Fruit fly (Drosophila melanogaster) whole organism, prepupa: ENCODE results near the gene AANATL2.

Experiments used
- CG10631 ChIP-seq: fragments of 200-800 bp; sonication (Bioruptor generic); optimal IDR thresholded peaks from 2 replicates; lab custom pipeline; 2016; ENCODE audit warnings: missing biosample characterization, missing genetic modification characterization
- CG10669 ChIP-seq: fragments of 200-800 bp; sonication (Bioruptor generic); optimal IDR thresholded peaks from 3 replicates; lab custom pipeline; 2018; ENCODE audit warnings: missing biosample characterization, mild to moderate bottlenecking, missing genetic modification characterization, moderate library complexity
- CG11294 ChIP-seq: fragments of 200-800 bp; sonication (Bioruptor generic); IDR thresholded peaks from 2 replicates; pipeline ENCODE4 v1.3.6; 2022; ENCODE audit warnings: missing biosample characterization, missing genetic modification characterization
- CG15336 ChIP-seq: fragments of 200-800 bp; sonication (Bioruptor generic); IDR thresholded peaks from 2 replicates; pipeline ENCODE4 v1.3.6; 2022; ENCODE audit warnings: missing biosample characterization, missing genetic modification characterization
- CG1621 ChIP-seq: fragments of 200-800 bp; sonication (Bioruptor generic); optimal IDR thresholded peaks from 3 replicates; lab custom pipeline; 2018; ENCODE audit warnings: missing biosample characterization, mild to moderate bottlenecking, missing genetic modification characterization
- CG3032 ChIP-seq: fragments of 200-800 bp; optimal IDR thresholded peaks from 2 replicates; lab custom pipeline; 2019; ENCODE audit warnings: missing biosample characterization, mild to moderate bottlenecking, missing genetic modification characterization, moderate library complexity
- CG31627 ChIP-seq: fragments of 200-800 bp; sonication (Bioruptor generic); optimal IDR thresholded peaks from 3 replicates; lab custom pipeline; 2016; ENCODE audit warnings: missing biosample characterization, missing genetic modification characterization
- CG32006 ChIP-seq: fragments of 200-800 bp; sonication (Bioruptor generic); optimal IDR thresholded peaks from 3 replicates; lab custom pipeline; 2017; ENCODE audit warnings: missing biosample characterization, mild to moderate bottlenecking, missing genetic modification characterization
- CG34406 ChIP-seq: fragments of 200-800 bp; sonication (Bioruptor generic); optimal IDR thresholded peaks from 3 replicates; lab custom pipeline; 2016; ENCODE audit warnings: missing biosample characterization, missing genetic modification characterization
- CG3919 ChIP-seq: fragments of 200-800 bp; sonication (Bioruptor generic); optimal IDR thresholded peaks from 3 replicates; lab custom pipeline; 2016; ENCODE audit warnings: missing biosample characterization, missing genetic modification characterization
- CG4318 ChIP-seq: fragments of 200-800 bp; sonication (Bioruptor generic); optimal IDR thresholded peaks from 3 replicates; lab custom pipeline; 2017; ENCODE audit warnings: missing biosample characterization, mild to moderate bottlenecking, missing genetic modification characterization
- CG6163 ChIP-seq: fragments of 200-800 bp; sonication (Bioruptor generic); IDR thresholded peaks from 3 replicates; pipeline ENCODE4 v1.3.6; 2022; ENCODE audit warnings: missing biosample characterization, missing genetic modification characterization
- CG6276 ChIP-seq: fragments of 200-800 bp; sonication (Bioruptor generic); optimal IDR thresholded peaks from 2 replicates; lab custom pipeline; 2017; ENCODE audit warnings: missing biosample characterization, mild to moderate bottlenecking, missing genetic modification characterization
- CG6792 ChIP-seq: fragments of 200-800 bp; sonication (Bioruptor generic); optimal IDR thresholded peaks from 3 replicates; lab custom pipeline; 2016; ENCODE audit warnings: missing biosample characterization, missing genetic modification characterization
- CG6854 ChIP-seq: fragments of 200-800 bp; sonication (Bioruptor generic); optimal IDR thresholded peaks from 2 replicates; lab custom pipeline; 2017; ENCODE audit warnings: missing biosample characterization, mild to moderate bottlenecking, missing genetic modification characterization
- Eip75B ChIP-seq: fragments of 200-800 bp; sonication (Bioruptor generic); optimal IDR thresholded peaks from 3 replicates; lab custom pipeline; 2016; ENCODE audit warnings: missing biosample characterization, missing genetic modification characterization
- Eip78C ChIP-seq: fragments of 200-800 bp; sonication (Bioruptor generic); peaks from one replicate; lab custom pipeline; 2016; ENCODE audit warnings: missing biosample characterization, missing genetic modification characterization
- Eip93F ChIP-seq: fragments of 200-800 bp; sonication (Bioruptor generic); optimal IDR thresholded peaks from 2 replicates; lab custom pipeline; 2016; ENCODE audit warnings: missing biosample characterization, mild to moderate bottlenecking, missing genetic modification characterization
- Ets21C ChIP-seq: fragments of 200-800 bp; sonication (Bioruptor generic); optimal IDR thresholded peaks from 3 replicates; lab custom pipeline; 2016; ENCODE audit warnings: missing biosample characterization, missing genetic modification characterization
- Gug ChIP-seq: fragments of 200-800 bp; sonication (Bioruptor generic); IDR thresholded peaks from 2 replicates; pipeline ENCODE4 v1.3.6; 2022; ENCODE audit warnings: missing biosample characterization, missing genetic modification characterization
- Hr39 ChIP-seq: fragments of 200-800 bp; sonication (Bioruptor generic); optimal IDR thresholded peaks from 2 replicates; lab custom pipeline; 2016; ENCODE audit warnings: missing biosample characterization, missing genetic modification characterization
- Hr4 ChIP-seq: fragments of 200-800 bp; sonication (Bioruptor generic); optimal IDR thresholded peaks from 3 replicates; lab custom pipeline; 2016; ENCODE audit warnings: missing biosample characterization, missing genetic modification characterization
- Met ChIP-seq: fragments of 200-800 bp; sonication (Bioruptor generic); optimal IDR thresholded peaks from 3 replicates; lab custom pipeline; 2016; ENCODE audit warnings: missing biosample characterization, missing genetic modification characterization
- Smox ChIP-seq: fragments of 200-800 bp; sonication (Bioruptor generic); optimal IDR thresholded peaks from 3 replicates; lab custom pipeline; 2016; ENCODE audit warnings: missing biosample characterization, missing genetic modification characterization
- Sox102F ChIP-seq: fragments of 200-800 bp; sonication (Bioruptor generic); optimal IDR thresholded peaks from 2 replicates; lab custom pipeline; 2016; ENCODE audit warnings: missing biosample characterization, mild to moderate bottlenecking, missing genetic modification characterization
- acj6 ChIP-seq: fragments of 200-800 bp; sonication (Bioruptor generic); optimal IDR thresholded peaks from 3 replicates; lab custom pipeline; 2016; ENCODE audit warnings: missing biosample characterization, missing genetic modification characterization
- cyc ChIP-seq: fragments of 200-800 bp; sonication (Bioruptor generic); optimal IDR thresholded peaks from 3 replicates; lab custom pipeline; 2016; ENCODE audit warnings: missing biosample characterization, missing genetic modification characterization
- dac ChIP-seq: fragments of 200-800 bp; sonication (Bioruptor generic); optimal IDR thresholded peaks from 2 replicates; lab custom pipeline; 2017; ENCODE audit warnings: missing biosample characterization, mild to moderate bottlenecking, missing genetic modification characterization
- dsx ChIP-seq: fragments of 200-800 bp; optimal IDR thresholded peaks from 3 replicates; lab custom pipeline; 2019; ENCODE audit warnings: missing biosample characterization, mild to moderate bottlenecking, missing genetic modification characterization, moderate library complexity; ENCODE audit not compliant: poor library complexity, severe bottlenecking
- esn ChIP-seq: fragments of 200-800 bp; sonication (Bioruptor generic); optimal IDR thresholded peaks from 2 replicates; lab custom pipeline; 2016; ENCODE audit warnings: missing biosample characterization, mild to moderate bottlenecking, missing genetic modification characterization, moderate library complexity
- fd59A ChIP-seq: fragments of 200-800 bp; sonication (Bioruptor generic); optimal IDR thresholded peaks from 2 replicates; lab custom pipeline; 2017; ENCODE audit warnings: missing biosample characterization, mild to moderate bottlenecking, missing genetic modification characterization, missing genetic modification reagents
- fkh ChIP-seq: fragments of 200-800 bp; sonication (Bioruptor generic); optimal IDR thresholded peaks from 3 replicates; lab custom pipeline; 2017; ENCODE audit warnings: missing biosample characterization, mild to moderate bottlenecking, missing genetic modification characterization, moderate library complexity
- net ChIP-seq: fragments of 200-800 bp; sonication (Bioruptor generic); optimal IDR thresholded peaks from 3 replicates; lab custom pipeline; 2016; ENCODE audit warnings: missing biosample characterization, missing genetic modification characterization
- pdm3 ChIP-seq: fragments of 200-800 bp; sonication (Bioruptor generic); optimal IDR thresholded peaks from 3 replicates; lab custom pipeline; 2016; ENCODE audit warnings: missing biosample characterization, missing genetic modification characterization
- salr ChIP-seq, 2 experiments: fragments of 200-800 bp; sonication (Bioruptor generic); optimal IDR thresholded peaks; 3 replicates each; lab custom pipeline; 2016 to 2018; ENCODE audit warnings: missing biosample characterization in 2 of 2, missing genetic modification characterization in 2 of 2, mild to moderate bottlenecking in 1 of 2
- svp ChIP-seq: fragments of 200-800 bp; sonication (Bioruptor generic); peaks from one replicate; lab custom pipeline; 2016; ENCODE audit warnings: missing biosample characterization, missing genetic modification characterization
- vri ChIP-seq: fragments of 200-800 bp; sonication (Bioruptor generic); optimal IDR thresholded peaks from 3 replicates; lab custom pipeline; 2016; ENCODE audit warnings: missing biosample characterization, mild to moderate bottlenecking, missing genetic modification characterization

AANATL2 gene

dm6 chr2L:6228532-6228931 lies 27.1 kb upstream of the AANATL2 start:
- TF ChIP-seq CG10631 (no peak), Eip78C (GFP tag; lab: Kevin White, UChicago) (no peak), CG6276 (no peak), CG11294 (GFP tag; lab: Robert Waterston, UW) (no peak), pdm3 (GFP tag; lab: Kevin White, UChicago) (no peak), esn (GFP tag; lab: Kevin White, UChicago) (no peak), Gug (GFP tag; lab: Robert Waterston, UW) (no peak), CG3032 (no peak), CG1621 (no peak), salr (GFP tag; optimal IDR thresholded peaks at IDR 0.05; lab: Kevin White, UChicago) (no peak), CG4318 (GFP tag; lab: Kevin White, UChicago) (no peak), CG6854 (no peak)
- TF ChIP-seq, all 60 proteins: peak for 0

dm6 chr2L:6229181-6229755 lies 26.4 kb upstream of the AANATL2 start:
- TF ChIP-seq CG11294 (GFP tag; lab: Robert Waterston, UW) (no peak), net (GFP tag; lab: Kevin White, UChicago) (no peak), acj6 (GFP tag; lab: Kevin White, UChicago) (no peak), pdm3 (GFP tag; lab: Kevin White, UChicago) (no peak), fkh (GFP tag; lab: Kevin White, UChicago) (no peak), Hr39 (GFP tag; lab: Kevin White, UChicago) (no peak), CG6163 (GFP tag; lab: Robert Waterston, UW) (no peak), CG3032 (no peak), Met (no peak), vri (GFP tag; lab: Kevin White, UChicago) (no peak), CG6792 (no peak), cyc (no peak), Smox (GFP tag; lab: Kevin White, UChicago) (no peak), CG10669 (GFP tag; lab: Kevin White, UChicago) (no peak), CG34406 (GFP tag; lab: Kevin White, UChicago) (no peak), fd59A (no peak)

dm6 chr2L:6236426-6236825 lies 19.2 kb upstream of the AANATL2 start:
- TF ChIP-seq CG3032 (no peak), CG31627 (GFP tag; lab: Kevin White, UChicago) (no peak), svp (GFP tag; lab: Kevin White, UChicago) (peak; percentile 1), CG6792 (no peak), Hr4 (GFP tag; lab: Kevin White, UChicago) (no peak), Eip93F (GFP tag; lab: Kevin White, UChicago) (no peak), CG3919 (no peak)

dm6 chr2L:6239286-6239685 lies 16.4 kb upstream of the AANATL2 start:
- TF ChIP-seq CG32006 (GFP tag; lab: Kevin White, UChicago) (peak; percentile 0), salr (GFP tag; optimal IDR thresholded peaks at IDR 0.05; lab: Kevin White, UChicago) (no peak), Ets21C (GFP tag; lab: Kevin White, UChicago) (no peak), Eip78C (GFP tag; lab: Kevin White, UChicago) (peak; percentile 18), CG1621 (no peak), Eip93F (GFP tag; lab: Kevin White, UChicago) (no peak), CG15336 (GFP tag; lab: Robert Waterston, UW) (no peak), Eip75B (no peak), Sox102F (no peak), svp (GFP tag; lab: Kevin White, UChicago) (peak; percentile 13), acj6 (GFP tag; lab: Kevin White, UChicago) (no peak), dsx (no peak), dac (no peak)
